Fruit fly (Drosophila melanogaster) whole organism, embryonic: Measurements from ENCODE around the gene Dpp10.

ENCODE experiments used
- Asciz ChIP-seq: fragments of 200-800 bp; sonication (Bioruptor generic); optimal IDR thresholded peaks from 2 replicates; lab custom pipeline; 2017; ENCODE audit warnings: missing biosample characterization, mild to moderate bottlenecking, missing genetic modification characterization, missing genetic modification reagents
- BtbVII ChIP-seq: fragments of 200-800 bp; sonication (Bioruptor generic); optimal IDR thresholded peaks from 3 replicates; lab custom pipeline; 2017; ENCODE audit warnings: missing biosample characterization, mild to moderate bottlenecking, missing genetic modification characterization
- CG10431 ChIP-seq: fragments of 200-800 bp; sonication (Bioruptor generic); optimal IDR thresholded peaks from 3 replicates; lab custom pipeline; 2018; ENCODE audit warnings: missing biosample characterization, mild to moderate bottlenecking, missing genetic modification characterization
- CG12104 ChIP-seq: fragments of 200-800 bp; sonication (Bioruptor generic); optimal IDR thresholded peaks from 3 replicates; lab custom pipeline; 2016; ENCODE audit warnings: missing biosample characterization, missing genetic modification characterization
- CG12659 ChIP-seq: fragments of 200-800 bp; sonication (Bioruptor generic); optimal IDR thresholded peaks from 3 replicates; lab custom pipeline; 2017; ENCODE audit warnings: mild to moderate bottlenecking, missing biosample characterization, missing genetic modification reagents, missing genetic modification characterization
- CG15011 ChIP-seq: fragments of 200-800 bp; sonication (Bioruptor generic); optimal IDR thresholded peaks from 3 replicates; lab custom pipeline; 2018; ENCODE audit warnings: missing biosample characterization, mild to moderate bottlenecking, missing genetic modification characterization
- CG15479 ChIP-seq: fragments of 200-800 bp; sonication (Bioruptor generic); optimal IDR thresholded peaks from 3 replicates; lab custom pipeline; 2019; ENCODE audit warnings: missing biosample characterization, mild to moderate bottlenecking, missing genetic modification characterization, moderate library complexity
- CG1792 ChIP-seq: fragments of 200-800 bp; sonication (Bioruptor generic); optimal IDR thresholded peaks from 2 replicates; lab custom pipeline; 2016; ENCODE audit warnings: missing biosample characterization, missing genetic modification characterization
- CG2116 ChIP-seq: fragments of 200-800 bp; sonication (Bioruptor generic); optimal IDR thresholded peaks from 3 replicates; lab custom pipeline; 2018; ENCODE audit warnings: missing biosample characterization, mild to moderate bottlenecking, missing genetic modification characterization
- CG2129 ChIP-seq: fragments of 200-800 bp; sonication (Bioruptor generic); IDR thresholded peaks from 2 replicates; pipeline ENCODE4 v1.3.6; 2022; ENCODE audit warnings: missing biosample characterization, missing genetic modification characterization; ENCODE audit not compliant: partially characterized antibody
- CG2199 ChIP-seq: fragments of 200-800 bp; sonication (Bioruptor generic); IDR thresholded peaks from 3 replicates; pipeline ENCODE4 v1.3.6; 2022; ENCODE audit warnings: missing biosample characterization, missing genetic modification characterization
- CG3163 ChIP-seq: fragments of 200-800 bp; sonication (Bioruptor generic); optimal IDR thresholded peaks from 3 replicates; lab custom pipeline; 2016; ENCODE audit warnings: missing biosample characterization, missing genetic modification characterization
- CG32532 ChIP-seq: fragments of 200-800 bp; sonication (Bioruptor generic); IDR thresholded peaks from 2 replicates; pipeline ENCODE4 v1.3.6; 2022; ENCODE audit warnings: missing biosample characterization, missing genetic modification characterization
- CG33557 ChIP-seq: fragments of 200-800 bp; sonication (Bioruptor generic); optimal IDR thresholded peaks from 2 replicates; lab custom pipeline; 2019; ENCODE audit warnings: missing biosample characterization, mild to moderate bottlenecking, missing genetic modification characterization, moderate library complexity
- CG34224 ChIP-seq: fragments of 200-800 bp; sonication (Bioruptor generic); IDR thresholded peaks from 3 replicates; pipeline ENCODE4 v1.3.6; 2022; ENCODE audit warnings: missing biosample characterization, missing genetic modification characterization; ENCODE audit not compliant: partially characterized antibody
- CG42726 ChIP-seq: fragments of 200-800 bp; sonication (Bioruptor generic); IDR thresholded peaks from 2 replicates; pipeline ENCODE4 v1.3.6; 2022; ENCODE audit warnings: missing biosample characterization, missing genetic modification characterization; ENCODE audit not compliant: partially characterized antibody
- CG5953 ChIP-seq: fragments of 200-800 bp; sonication (Bioruptor generic); IDR thresholded peaks from 2 replicates; pipeline ENCODE4 v1.3.6; 2022; ENCODE audit warnings: missing biosample characterization, missing genetic modification characterization
- CG6272 ChIP-seq: fragments of 200-800 bp; sonication (Bioruptor generic); IDR thresholded peaks from 2 replicates; pipeline ENCODE4 v1.3.6; 2022; ENCODE audit warnings: missing biosample characterization, missing genetic modification characterization
- CG6689 ChIP-seq: fragments of 200-800 bp; sonication (Bioruptor generic); IDR thresholded peaks from 2 replicates; pipeline ENCODE4 v1.3.6; 2022; ENCODE audit warnings: missing biosample characterization, missing genetic modification characterization
- CG6791 ChIP-seq: fragments of 200-800 bp; sonication (Bioruptor generic); IDR thresholded peaks from 3 replicates; pipeline ENCODE4 v1.3.6; 2022; ENCODE audit warnings: missing biosample characterization, missing genetic modification characterization; ENCODE audit not compliant: partially characterized antibody
- CG7372 ChIP-seq: fragments of 200-800 bp; sonication (Bioruptor generic); IDR thresholded peaks from 2 replicates; pipeline ENCODE4 v1.3.6; 2022; ENCODE audit warnings: missing biosample characterization, missing genetic modification characterization
- CHES-1-like ChIP-seq: fragments of 200-800 bp; sonication (Bioruptor generic); optimal IDR thresholded peaks from 2 replicates; lab custom pipeline; 2016; ENCODE audit warnings: missing biosample characterization, missing genetic modification characterization
- Dbx ChIP-seq: fragments of 200-800 bp; sonication (Bioruptor generic); IDR thresholded peaks from 3 replicates; pipeline ENCODE4 v1.3.6; 2022; ENCODE audit warnings: missing biosample characterization, missing genetic modification characterization
- E2f2 ChIP-seq: fragments of 200-800 bp; sonication (Bioruptor generic); IDR thresholded peaks from 2 replicates; pipeline ENCODE4 v1.3.6; 2022; ENCODE audit warnings: missing biosample characterization, missing genetic modification characterization
- H2.0 ChIP-seq: fragments of 200-800 bp; sonication (Bioruptor generic); IDR thresholded peaks from 2 replicates; pipeline ENCODE4 v1.3.6; 2022; ENCODE audit warnings: missing biosample characterization, missing genetic modification characterization
- HLH54F ChIP-seq: fragments of 200-800 bp; sonication (Bioruptor generic); optimal IDR thresholded peaks from 3 replicates; lab custom pipeline; 2016; ENCODE audit warnings: missing biosample characterization, missing genetic modification characterization
- HmgD ChIP-seq: fragments of 200-800 bp; sonication (Bioruptor generic); optimal IDR thresholded peaks from 3 replicates; lab custom pipeline; 2016; ENCODE audit warnings: missing biosample characterization, missing genetic modification characterization
- HmgZ ChIP-seq: fragments of 200-800 bp; sonication (Bioruptor generic); optimal IDR thresholded peaks from 2 replicates; lab custom pipeline; 2018; ENCODE audit warnings: missing biosample characterization, mild to moderate bottlenecking, missing genetic modification characterization
- Neu2 ChIP-seq: fragments of 200-800 bp; sonication (Bioruptor generic); optimal IDR thresholded peaks from 3 replicates; lab custom pipeline; 2016; ENCODE audit warnings: missing biosample characterization, missing genetic modification characterization, borderline replicate concordance
- Pdp1 ChIP-seq, 2 experiments: fragments of 200-800 bp; sonication (Bioruptor generic); optimal IDR thresholded peaks; 3 replicates each; lab custom pipeline; 2016; ENCODE audit warnings: missing biosample characterization in 2 of 2, missing genetic modification characterization in 2 of 2, mild to moderate bottlenecking in 1 of 2, moderate library complexity in 1 of 2
- Spps ChIP-seq: fragments of 200-800 bp; sonication (Bioruptor generic); optimal IDR thresholded peaks from 2 replicates; lab custom pipeline; 2018; ENCODE audit warnings: missing biosample characterization, mild to moderate bottlenecking, missing genetic modification characterization
- Ssrp ChIP-seq: fragments of 200-800 bp; sonication (Bioruptor generic); optimal IDR thresholded peaks from 2 replicates; lab custom pipeline; 2018; ENCODE audit warnings: missing biosample characterization, mild to moderate bottlenecking, missing genetic modification characterization, moderate library complexity
- aop ChIP-seq: fragments of 200-800 bp; sonication (Bioruptor generic); IDR thresholded peaks from 2 replicates; pipeline ENCODE4 v1.3.6; 2022; ENCODE audit warnings: missing biosample characterization, missing genetic modification characterization
- ap ChIP-seq: fragments of 200-800 bp; sonication (Bioruptor generic); IDR thresholded peaks from 2 replicates; pipeline ENCODE4 v1.3.6; 2022; ENCODE audit warnings: missing biosample characterization, missing genetic modification characterization
- bigmax ChIP-seq: fragments of 200-800 bp; sonication (Bioruptor generic); optimal IDR thresholded peaks from 2 replicates; lab custom pipeline; 2018; ENCODE audit warnings: missing biosample characterization, mild to moderate bottlenecking, missing genetic modification characterization
- bsh ChIP-seq, 2 experiments: fragments of 200-800 bp; sonication (Bioruptor generic); optimal IDR thresholded peaks; 2 replicates each; lab custom pipeline; 2017 to 2018; ENCODE audit warnings: mild to moderate bottlenecking in 2 of 2, missing biosample characterization in 2 of 2, missing genetic modification characterization in 2 of 2, moderate library complexity in 1 of 2
- chinmo ChIP-seq: fragments of 200-800 bp; sonication (Bioruptor generic); IDR thresholded peaks from 4 replicates; pipeline ENCODE4 v1.3.6; 2022; ENCODE audit warnings: missing biosample characterization, missing genetic modification characterization; ENCODE audit not compliant: partially characterized antibody
- ci ChIP-seq: fragments of 200-800 bp; sonication (Bioruptor generic); IDR thresholded peaks from 3 replicates; pipeline ENCODE4 v1.3.6; 2022; ENCODE audit warnings: missing biosample characterization, missing genetic modification characterization
- fd96Cb ChIP-seq: fragments of 200-800 bp; sonication (Bioruptor generic); optimal IDR thresholded peaks from 2 replicates; lab custom pipeline; 2018; ENCODE audit warnings: missing biosample characterization, mild to moderate bottlenecking, missing genetic modification characterization, moderate library complexity
- hbn ChIP-seq: fragments of 200-800 bp; sonication (Bioruptor generic); IDR thresholded peaks from 2 replicates; pipeline ENCODE4 v1.3.6; 2022; ENCODE audit warnings: missing biosample characterization, missing genetic modification characterization; ENCODE audit not compliant: partially characterized antibody
- hkb ChIP-seq, 2 experiments: fragments of 200-800 bp in 1 of 2; fragments of >200 bp in 1 of 2; sonication (Bioruptor generic) in 1 of 2; IDR thresholded peaks in 1 of 2; optimal IDR thresholded peaks in 1 of 2; 2 replicates each; pipeline versions ENCODE4 v1.3.6 to Lab custom; 2017 to 2022; ENCODE audit warnings: missing biosample characterization in 1 of 2, missing genetic modification characterization in 1 of 2
- mld ChIP-seq: fragments of 200-800 bp; sonication (Bioruptor generic); IDR thresholded peaks from 3 replicates; pipeline ENCODE4 v1.3.6; 2022; ENCODE audit warnings: missing biosample characterization, missing genetic modification characterization; ENCODE audit not compliant: partially characterized antibody
- otp ChIP-seq: fragments of 200-800 bp; sonication (Bioruptor generic); IDR thresholded peaks from 3 replicates; pipeline ENCODE4, ENCODE4 v1.3.6; 2022; ENCODE audit warnings: missing biosample characterization, missing genetic modification characterization
- pzg ChIP-seq: fragments of 200-800 bp; sonication (Bioruptor generic); optimal IDR thresholded peaks from 3 replicates; lab custom pipeline; 2018; ENCODE audit warnings: missing biosample characterization, mild to moderate bottlenecking, missing genetic modification characterization, moderate library complexity
- repo ChIP-seq: fragments of 200-800 bp; sonication (Bioruptor generic); optimal IDR thresholded peaks from 2 replicates; lab custom pipeline; 2016; ENCODE audit warnings: missing biosample characterization, missing genetic modification characterization
- sc ChIP-seq, 3 experiments: fragments of >200 bp in 2 of 3; fragments of 200-800 bp in 1 of 3; sonication (Bioruptor generic) in 1 of 3; optimal IDR thresholded peaks; 2 replicates in 2 of 3; 3 replicates in 1 of 3; lab custom pipeline; 2017; ENCODE audit warnings: mild to moderate bottlenecking in 1 of 3, missing biosample characterization in 1 of 3, missing genetic modification characterization in 1 of 3, missing genetic modification reagents in 1 of 3
- seq ChIP-seq: fragments of 200-800 bp; sonication (Bioruptor generic); IDR thresholded peaks from 2 replicates; pipeline ENCODE4 v1.3.6; 2022; ENCODE audit warnings: missing biosample characterization, missing genetic modification characterization
- trem ChIP-seq: fragments of 200-800 bp; optimal IDR thresholded peaks from 3 replicates; lab custom pipeline; 2019; ENCODE audit warnings: missing biosample characterization, mild to moderate bottlenecking, missing genetic modification characterization, moderate library complexity

Gene Dpp10

DNA sequence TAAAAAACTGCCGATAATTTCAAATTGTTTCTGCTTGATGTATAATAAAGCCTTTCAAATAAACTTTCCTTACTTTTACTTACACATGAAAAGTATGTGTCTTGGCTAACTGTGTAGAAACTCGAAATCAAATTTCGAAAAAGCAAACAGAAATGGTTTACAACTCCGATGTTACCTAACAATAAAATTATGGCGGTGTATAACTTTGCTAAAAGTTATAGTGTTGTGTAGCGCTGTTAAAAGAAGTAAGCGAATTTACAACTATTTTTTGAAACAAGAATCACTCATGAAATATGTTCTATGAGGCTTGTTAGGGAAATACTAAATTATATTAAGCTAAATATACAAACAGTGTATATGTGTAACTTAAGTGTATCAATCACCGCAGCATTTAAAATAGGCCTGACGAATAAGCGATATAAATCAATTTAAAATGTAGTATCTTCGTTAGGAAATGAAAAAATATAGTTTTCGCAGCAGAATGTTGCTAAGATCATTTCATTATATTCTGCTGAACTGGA, 21.8 kb upstream of the Dpp10 start, which contains the start of gene CG34345 (continued):
- TF ChIP-seq CG1792, result no peak
- TF ChIP-seq HmgZ, result peak; percentile 65
- TF ChIP-seq CG2116, result peak; percentile 19
- TF ChIP-seq seq (GFP tag; lab: Robert Waterston, UW), result no peak
- TF ChIP-seq CG32532, result peak; percentile 30; the same call in 1 of the 2 replicates
- peak; percentile 2 for TF ChIP-seq CG3163 (GFP tag; lab: Kevin White, UChicago)
- TF ChIP-seq Dbx, result peak; percentile 63; the same call in 1 of the 3 replicates
- no peak for TF ChIP-seq fd96Cb
- TF ChIP-seq CG15479, result no peak
- no peak for TF ChIP-seq Neu2 (GFP tag; lab: Kevin White, UChicago)
- peak; percentile 60 for TF ChIP-seq E2f2 (GFP tag; lab: Robert Waterston, UW)
- TF ChIP-seq CG12104 (GFP tag; lab: Kevin White, UChicago), result no peak
- TF ChIP-seq aop (GFP tag; lab: Robert Waterston, UW), result no peak
- no peak for TF ChIP-seq repo
- TF ChIP-seq sc (optimal IDR thresholded peaks at IDR 0.05; lab: Kevin White, UChicago), result no peak
- no peak for TF ChIP-seq sc (GFP tag; optimal IDR thresholded peaks at IDR 0.05; lab: Kevin White, UChicago)
- 0 out of 3 replicates have a peak, but pooled peaks have one; percentile 16 for TF ChIP-seq ci (GFP tag; lab: Robert Waterston, UW)
- TF ChIP-seq CG6689, result no peak
- peak; percentile 62 for TF ChIP-seq trem
- TF ChIP-seq Ssrp (tag; lab: Kevin White, UChicago), result no peak
- no peak for TF ChIP-seq CHES-1-like (GFP tag; lab: Kevin White, UChicago)
- TF ChIP-seq CG6272 (GFP tag; lab: Robert Waterston, UW), result no peak
- no peak for TF ChIP-seq CG33557 (GFP tag; lab: Kevin White, UChicago)
- TF ChIP-seq CG42726 (GFP tag; lab: Robert Waterston, UW), result peak; percentile 48
- no peak for TF ChIP-seq CG7372 (GFP tag; lab: Robert Waterston, UW)
- no peak for TF ChIP-seq CG10431
- TF ChIP-seq otp (GFP tag; lab: Robert Waterston, UW), result no peak
- TF ChIP-seq HmgD, result peak; percentile 20
- 0 out of 3 replicates have a peak, but pooled peaks have one; percentile 8 for TF ChIP-seq CG2199
- TF ChIP-seq CG12659 (GFP tag; lab: Kevin White, UChicago), result peak; percentile 2
- TF ChIP-seq Asciz (GFP tag; lab: Kevin White, UChicago), result no peak
- no peak for TF ChIP-seq CG2129 (GFP tag; lab: Robert Waterston, UW)
- TF ChIP-seq Pdp1 (GFP tag; optimal IDR thresholded peaks at IDR 0.05; lab: Kevin White, UChicago), result peak in 1 of 2 experiments; percentile 97
- TF ChIP-seq BtbVII (GFP tag; lab: Kevin White, UChicago), result no peak
- TF ChIP-seq Spps (tag; lab: Kevin White, UChicago), result no peak
- TF ChIP-seq hbn (GFP tag; lab: Robert Waterston, UW), result peak; percentile 72
- TF ChIP-seq HLH54F (GFP tag; lab: Kevin White, UChicago), result peak; percentile 13
- no peak for TF ChIP-seq mld
- no peak for TF ChIP-seq hkb (optimal IDR thresholded peaks at IDR 0.05; lab: Kevin White, UChicago)
- peak; percentile 18; the same call in 1 of the 2 replicates for TF ChIP-seq hkb (GFP tag; IDR thresholded peaks at IDR 0.05; lab: Robert Waterston, UW)
- TF ChIP-seq CG34224 (GFP tag; lab: Robert Waterston, UW), result peak; percentile 75
- TF ChIP-seq ap (GFP tag; lab: Robert Waterston, UW), result no peak
- TF ChIP-seq pzg, result peak; percentile 43
- TF ChIP-seq bsh (GFP tag; optimal IDR thresholded peaks at IDR 0.05; lab: Kevin White, UChicago), result no peak
- no peak for TF ChIP-seq CG15011
- TF ChIP-seq CG5953 (GFP tag; lab: Robert Waterston, UW), result no peak
- peak; percentile 60; the same call in 1 of the 4 replicates for TF ChIP-seq chinmo (GFP tag; lab: Robert Waterston, UW)
- TF ChIP-seq CG6791 (GFP tag; lab: Robert Waterston, UW), result peak; percentile 81
- TF ChIP-seq bigmax (GFP tag; lab: Kevin White, UChicago), result no peak
- no peak for TF ChIP-seq H2.0
